Fruit fly (Drosophila melanogaster): Measurements from ENCODE around the gene RhoGAP102A.
A peak's percentile ranks its signal among the peaks of the same experiment; 100 is the strongest.

RhoGAP102A gene

DNA sequence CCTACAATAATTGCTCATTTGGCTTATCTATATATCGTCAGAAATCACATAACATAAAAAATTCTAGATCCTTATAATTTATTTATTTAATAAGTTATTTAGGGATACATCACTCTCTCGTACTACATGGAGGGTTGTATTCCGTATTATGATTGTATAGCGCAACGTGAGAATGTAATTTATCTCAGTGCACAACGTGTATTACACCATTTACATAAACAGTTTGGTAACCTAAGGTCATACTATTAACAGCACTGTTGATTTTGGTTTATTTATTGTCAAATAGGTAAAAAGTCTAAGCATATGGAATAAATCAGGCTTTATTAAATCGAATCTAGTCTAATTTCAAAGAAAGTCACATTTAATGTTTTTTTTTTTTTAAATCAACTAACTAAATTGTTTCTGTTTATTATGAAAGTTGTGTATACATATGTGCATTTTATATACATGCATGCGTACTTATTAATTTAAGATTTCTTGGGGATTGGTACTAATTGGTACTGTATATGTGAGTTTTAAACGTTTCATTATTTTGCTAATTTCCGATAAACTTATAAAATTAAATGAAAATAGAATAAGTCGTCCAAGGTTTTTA, 60.0 kb downstream of the RhoGAP102A start, which contains the start of gene Rnf11:
Gene Rnf11 (plus strand): TSS at position 252 of the 595 bp plus-strand sequence.
- TF ChIP-seq CG34367 (tag; optimal IDR thresholded peaks at IDR 0.05) (no peak), CG15710 (tag; optimal IDR thresholded peaks at IDR 0.05) (peak; percentile 27), CG10348 (GFP tag; IDR thresholded peaks at IDR 0.05) (no peak), CG9948 (tag; optimal IDR thresholded peaks at IDR 0.05) (peak; percentile 20), D1 (tag; optimal IDR thresholded peaks at IDR 0.05) (no peak)

All from whole organism, pupa.